Fruit fly (Drosophila melanogaster): Measurements from ENCODE around the gene Uros2.

Gene Uros2

DNA sequence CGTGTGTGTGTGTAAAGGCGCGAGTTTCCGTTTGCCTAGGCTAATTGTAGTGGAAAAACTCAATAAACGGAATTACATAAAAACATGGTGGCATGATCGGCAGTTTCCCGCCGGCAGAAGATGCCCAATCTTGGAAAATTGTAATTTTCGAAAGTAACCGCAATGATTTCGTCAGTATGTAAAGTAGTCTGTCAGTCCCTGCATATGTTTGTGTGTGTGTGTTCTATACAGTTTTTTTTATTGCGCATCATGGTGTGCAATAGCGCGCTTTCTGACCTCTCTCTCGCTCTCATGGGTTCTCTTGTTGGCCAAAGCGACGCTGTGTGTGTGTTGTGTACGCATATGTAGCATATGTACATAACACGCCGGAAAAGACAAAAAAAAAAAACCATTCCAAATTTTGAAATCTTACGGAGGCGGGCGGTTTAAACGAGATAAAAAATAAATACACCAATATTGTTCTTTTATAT, 6.0 kb downstream of the Uros2 start:
- TF ChIP-seq CG4854 (GFP tag; optimal IDR thresholded peaks at IDR 0.05) (no peak), CG2889 (GFP tag; IDR thresholded peaks at IDR 0.05) (no peak), onecut (GFP tag; IDR thresholded peaks at IDR 0.05) (peak; percentile 35; the same call in 1 of the 2 replicates), CG14667 (GFP tag; IDR thresholded peaks at IDR 0.05) (no peak), ATbp (GFP tag; optimal IDR thresholded peaks at IDR 0.05) (peak; percentile 67), NFAT (GFP tag; IDR thresholded peaks at IDR 0.05) (peak; percentile 40; the same call in 1 of the 2 replicates), CG9609 (GFP tag; optimal IDR thresholded peaks at IDR 0.05) (no peak), ci (GFP tag; IDR thresholded peaks at IDR 0.05) (peak; percentile 61; the same call in 2 of the 3 replicates), wor (GFP tag; IDR thresholded peaks at IDR 0.05) (no peak), chm (GFP tag; IDR thresholded peaks at IDR 0.05) (no peak; the same call in 1 of the 2 replicates), grn (GFP tag; optimal IDR thresholded peaks at IDR 0.05) (no peak), sisA (GFP tag; IDR thresholded peaks at IDR 0.05) (no peak), Taf1 (GFP tag; IDR thresholded peaks at IDR 0.05) (no peak), Dfd (GFP tag; optimal IDR thresholded peaks at IDR 0.05) (no peak), CG10267 (tag; optimal IDR thresholded peaks at IDR 0.05) (no peak), repo (GFP tag; optimal IDR thresholded peaks at IDR 0.05) (no peak), unc-4 (GFP tag; IDR thresholded peaks at IDR 0.05; ENCODE audit: partially characterized antibody) (no peak), CG11696 (GFP tag; IDR thresholded peaks at IDR 0.05) (peak; percentile 35; the same call in 1 of the 2 replicates), CG34376 (GFP tag; optimal IDR thresholded peaks at IDR 0.05) (peak; percentile 61), pho (GFP tag; optimal IDR thresholded peaks at IDR 0.05) (peak; percentile 73), so (GFP tag; IDR thresholded peaks at IDR 0.05) (no peak), dm (GFP tag; optimal IDR thresholded peaks at IDR 0.05) (peak; percentile 38), CG2199 (GFP tag; IDR thresholded peaks at IDR 0.05) (no peak), fu2 (GFP tag; optimal IDR thresholded peaks at IDR 0.05) (no peak), CG11085 (GFP tag; IDR thresholded peaks at IDR 0.05) (no peak), Dek (tag; optimal IDR thresholded peaks at IDR 0.05) (peak; percentile 37), pfk (GFP tag; optimal IDR thresholded peaks at IDR 0.05) (peak; percentile 55), en (GFP tag; optimal IDR thresholded peaks at IDR 0.05) (no peak), croc (GFP tag; conservative IDR thresholded peaks at IDR 0.05) (no peak), Atf-2 (GFP tag; optimal IDR thresholded peaks at IDR 0.05) (peak; percentile 1), CG18764 (GFP tag; optimal IDR thresholded peaks at IDR 0.05) (peak; percentile 30), CG6175 (GFP tag; IDR thresholded peaks at IDR 0.05) (no peak), CG12744 (GFP tag; optimal IDR thresholded peaks at IDR 0.05) (no peak), Spps (tag; optimal IDR thresholded peaks at IDR 0.05) (no peak), NfI (GFP tag; optimal IDR thresholded peaks at IDR 0.05) (peak; percentile 42), ac (GFP tag; optimal IDR thresholded peaks at IDR 0.05) (no peak), CG16813 (GFP tag; IDR thresholded peaks at IDR 0.05; ENCODE audit: partially characterized antibody) (no peak), CG11093 (GFP tag; IDR thresholded peaks at IDR 0.05) (0 out of 3 replicates have a peak, but pooled peaks have one; percentile 18), bowl (GFP tag; IDR thresholded peaks at IDR 0.05) (no peak), sob (GFP tag; IDR thresholded peaks at IDR 0.05) (peak; percentile 59), lov (optimal IDR thresholded peaks at IDR 0.05) (no peak), lov (GFP tag; IDR thresholded peaks at IDR 0.05) (no peak), nmo (GFP tag; optimal IDR thresholded peaks at IDR 0.05) (no peak), CG16815 (GFP tag; optimal IDR thresholded peaks at IDR 0.05) (no peak), CG5180 (GFP tag; optimal IDR thresholded peaks at IDR 0.05) (peak; percentile 43), HLH4C (GFP tag; IDR thresholded peaks at IDR 0.05; ENCODE audit: partially characterized antibody) (no peak), pb (GFP tag; optimal IDR thresholded peaks at IDR 0.05) (no peak), Ravus (GFP tag; IDR thresholded peaks at IDR 0.05) (no peak), pros (GFP tag; optimal IDR thresholded peaks at IDR 0.05) (no peak), bab2 (GFP tag; optimal IDR thresholded peaks at IDR 0.05) (no peak), row (GFP tag; IDR thresholded peaks at IDR 0.05) (0 out of 3 replicates have a peak, but pooled peaks have one; percentile 10), CG10979 (tag; optimal IDR thresholded peaks at IDR 0.05) (peak; percentile 7)

Measured in whole organism, embryonic.